Worm (Caenorhabditis elegans): ENCODE data around the gene F10A3.12.

The F10A3.12 gene

ce11 chrV:16201730-16202129 is 37.9 kb downstream of the F10A3.12 start, which contains the start of gene F11A5.17:
Gene F11A5.17 (plus strand): TSS chrV:16202030.
- TF ChIP-seq athp-1 (tag; optimal IDR thresholded peaks at IDR 0.05) (no peak), lin-54 (GFP tag; optimal IDR thresholded peaks at IDR 0.05) (no peak), nhr-179 (tag; optimal IDR thresholded peaks at IDR 0.05) (no peak), ztf-3 (GFP tag; optimal IDR thresholded peaks at IDR 0.05) (no peak), madf-6 (GFP tag; IDR thresholded peaks at IDR 0.05) (no peak), B0261.1 (tag; optimal IDR thresholded peaks at IDR 0.05) (no peak), attf-3 (GFP tag; conservative IDR thresholded peaks at IDR 0.05) (no peak), hmg-1.2 (GFP tag; IDR thresholded peaks at IDR 0.05) (no peak), nhr-27 (tag; optimal IDR thresholded peaks at IDR 0.05) (no peak), xnd-1 (tag; optimal IDR thresholded peaks at IDR 0.05) (no peak), C17E4.6 (GFP tag; IDR thresholded peaks at IDR 0.05) (no peak), ztf-6 (GFP tag; IDR thresholded peaks at IDR 0.05) (no peak), C06A6.2 (GFP tag; conservative IDR thresholded peaks at IDR 0.05) (no peak)

- no peak for TF ChIP-seq ceh-100 (GFP tag; IDR thresholded peaks at IDR 0.05)
Observed at ce11 chrV:16202618-16203017, 38.8 kb downstream of the F10A3.12 start, which contains the start of gene F11A5.18. Gene F11A5.18 (plus strand): TSS chrV:16202918.

ce11 chrV:16204888-16205287 is 41.1 kb downstream of the F10A3.12 start, which contains the start of gene irld-26:
Gene irld-26 (plus strand): TSS chrV:16205188.
- TF ChIP-seq F37B4.10 (GFP tag; IDR thresholded peaks at IDR 0.05) (no peak), lir-1 (GFP tag; conservative IDR thresholded peaks at IDR 0.05) (no peak), lin-26 (GFP tag; IDR thresholded peaks at IDR 0.05) (no peak), atf-7 (tag; optimal IDR thresholded peaks at IDR 0.05) (no peak), F57C9.4 (tag; optimal IDR thresholded peaks at IDR 0.05) (no peak), fkh-3 (tag; optimal IDR thresholded peaks at IDR 0.05) (no peak), T07F8.4 (tag; optimal IDR thresholded peaks at IDR 0.05) (no peak), athp-1 (tag; optimal IDR thresholded peaks at IDR 0.05) (no peak), F55B11.4 (tag; optimal IDR thresholded peaks at IDR 0.05; ENCODE audit: borderline replicate concordance, insufficient read depth) (no peak), Y67H2A.10 (GFP tag; conservative IDR thresholded peaks at IDR 0.05) (no peak), hrde-1 (tag; optimal IDR thresholded peaks at IDR 0.05; ENCODE audit: borderline replicate concordance) (no peak), die-1 (tag; optimal IDR thresholded peaks at IDR 0.05) (no peak), mcd-1 (GFP tag; IDR thresholded peaks at IDR 0.05) (no peak), lin-54 (GFP tag; optimal IDR thresholded peaks at IDR 0.05) (no peak), K12H6.12 (tag; optimal IDR thresholded peaks at IDR 0.05) (no peak), Y53G8AR.9 (GFP tag; conservative IDR thresholded peaks at IDR 0.05) (no peak), ztf-25 (GFP tag; IDR thresholded peaks at IDR 0.05) (no peak), nhr-90 (tag; optimal IDR thresholded peaks at IDR 0.05) (no peak), pha-4 (tag; optimal IDR thresholded peaks at IDR 0.05) (no peak)

ce11 chrV:16209837-16210236 is 46.0 kb downstream of the F10A3.12 start, which contains the start of gene oac-15:
Gene oac-15 (minus strand): TSS chrV:16209937.
- TF ChIP-seq nhr-179 (tag; optimal IDR thresholded peaks at IDR 0.05) (no peak), bed-1 (GFP tag; IDR thresholded peaks at IDR 0.05) (no peak), nfya-2 (GFP tag; IDR thresholded peaks at IDR 0.05) (no peak), ceh-58 (GFP tag; IDR thresholded peaks at IDR 0.05) (no peak), ztf-22 (GFP tag; optimal IDR thresholded peaks at IDR 0.05) (no peak), zim-3 (tag; optimal IDR thresholded peaks at IDR 0.05) (no peak), sptf-2 (GFP tag; optimal IDR thresholded peaks at IDR 0.05) (no peak), unc-62 (GFP tag; optimal IDR thresholded peaks at IDR 0.05) (no peak), efl-1 (GFP tag; optimal IDR thresholded peaks at IDR 0.05) (no peak)

Data from whole organism, young adult.